Fruit fly (Drosophila melanogaster): Measurements from ENCODE around the gene CG16717.

- TF ChIP-seq CG8478 (optimal IDR thresholded peaks at IDR 0.05) (no peak), CTCF (optimal IDR thresholded peaks at IDR 0.05) (no peak)
Measured at dm6 chr3L:9687536-9687935, 8.5 kb downstream of the CG16717 start.

Data from S2 (cell line).